Worm (Caenorhabditis elegans): Measurements from ENCODE around the gene sqv-8.

The sqv-8 gene

ce11 chrII:9617039-9617901, 29.5 kb upstream of the sqv-8 start, which contains the start of gene hal-3 (continued):
- TF ChIP-seq lin-29 (GFP tag; IDR thresholded peaks at IDR 0.05) (no peak), lsy-2 (tag; optimal IDR thresholded peaks at IDR 0.05) (no peak), skn-1 (tag; optimal IDR thresholded peaks at IDR 0.05) (no peak), lin-1 (GFP tag; IDR thresholded peaks at IDR 0.05) (no peak; the same call in none of the 2 replicates), vab-7 (GFP tag; IDR thresholded peaks at IDR 0.05) (no peak), zip-2 (tag; optimal IDR thresholded peaks at IDR 0.05) (no peak), zip-11 (GFP tag; IDR thresholded peaks at IDR 0.05) (no peak)

- TF ChIP-seq duxl-1 (tag; optimal IDR thresholded peaks at IDR 0.05; ENCODE audit: poor library complexity) (peak; percentile 10), lin-15B (tag; optimal IDR thresholded peaks at IDR 0.05) (peak; percentile 12), fos-1 (tag; optimal IDR thresholded peaks at IDR 0.05) (peak; percentile 27), mdt-29 (GFP tag; IDR thresholded peaks at IDR 0.05) (no peak), mxl-3 (GFP tag; optimal IDR thresholded peaks at IDR 0.05) (no peak), aha-1 (tag) (peak; percentile 76), dmd-6 (GFP tag; IDR thresholded peaks at IDR 0.05) (peak; percentile 19; the same call in 1 of the 2 replicates), gei-8 (GFP tag; optimal IDR thresholded peaks at IDR 0.05) (no peak), ceh-44 (GFP tag; IDR thresholded peaks at IDR 0.05) (0 out of 2 replicates have a peak, but pooled peaks have one; percentile 7)
Observed at ce11 chrII:9617902-9618245, 28.9 kb upstream of the sqv-8 start.

- no peak for TF ChIP-seq nhr-28 (tag; optimal IDR thresholded peaks at IDR 0.05)
- TF ChIP-seq lim-7 (GFP tag; IDR thresholded peaks at IDR 0.05): peak; percentile 31; the same call in 1 of the 2 replicates
- TF ChIP-seq zfp-3 (GFP tag; conservative IDR thresholded peaks at IDR 0.05): no peak
- no peak for TF ChIP-seq Y48G9A.11 (GFP tag; IDR thresholded peaks at IDR 0.05)
- TF ChIP-seq ceh-82 (tag; optimal IDR thresholded peaks at IDR 0.05): no peak
- no peak for TF ChIP-seq lsy-2 (tag; optimal IDR thresholded peaks at IDR 0.05)
- TF ChIP-seq F10B5.3 (tag; optimal IDR thresholded peaks at IDR 0.05): no peak
- TF ChIP-seq ZK546.5 (tag; optimal IDR thresholded peaks at IDR 0.05): no peak
- TF ChIP-seq Y75B8A.6 (GFP tag; IDR thresholded peaks at IDR 0.05): 0 out of 2 replicates have a peak, but pooled peaks have one; percentile 32
- TF ChIP-seq nhr-76 (tag; optimal IDR thresholded peaks at IDR 0.05): no peak
Observed at ce11 chrII:9618759-9619158, 28.0 kb upstream of the sqv-8 start.

- no peak for TF ChIP-seq fos-1 (tag; optimal IDR thresholded peaks at IDR 0.05)
- TF ChIP-seq mdl-1 (tag; optimal IDR thresholded peaks at IDR 0.05): peak in 1 of 2 experiments; percentile 74
- peak; percentile 33 for TF ChIP-seq T26A8.4 (GFP tag; IDR thresholded peaks at IDR 0.05)
- TF ChIP-seq nhr-28 (tag; optimal IDR thresholded peaks at IDR 0.05): peak; percentile 93
- no peak for TF ChIP-seq Y75B8A.6 (GFP tag; IDR thresholded peaks at IDR 0.05)
- TF ChIP-seq vab-7 (GFP tag; IDR thresholded peaks at IDR 0.05): no peak
- peak; percentile 2 for TF ChIP-seq ama-1 (optimal IDR thresholded peaks at IDR 0.05)
- TF ChIP-seq nhr-77 (tag; optimal IDR thresholded peaks at IDR 0.05): peak; percentile 3
- no peak for TF ChIP-seq arid-1 (GFP tag; conservative IDR thresholded peaks at IDR 0.05)
- peak; percentile 94 for TF ChIP-seq mxl-3 (GFP tag; optimal IDR thresholded peaks at IDR 0.05)
- peak; percentile 66 for TF ChIP-seq pha-4 (GFP tag; IDR thresholded peaks at IDR 0.05)
- peak; percentile 18 for TF ChIP-seq pha-4 (tag; optimal IDR thresholded peaks at IDR 0.05)
- peak; percentile 79 for TF ChIP-seq nhr-11 (tag; optimal IDR thresholded peaks at IDR 0.05)
- TF ChIP-seq mxl-2 (GFP tag; conservative IDR thresholded peaks at IDR 0.05): 0 out of 2 replicates have a peak, but pooled peaks have one; percentile 33
- peak; percentile 45 to 48 for TF ChIP-seq lsy-2 (tag; optimal IDR thresholded peaks at IDR 0.05)
- peak; percentile 76 for TF ChIP-seq aha-1 (tag)
- no peak for TF ChIP-seq aly-2 (tag; optimal IDR thresholded peaks at IDR 0.05)
- no peak for TF ChIP-seq lin-13 (GFP tag; optimal IDR thresholded peaks at IDR 0.05)
- TF ChIP-seq unc-39 (tag; optimal IDR thresholded peaks at IDR 0.05): no peak
- peak; percentile 39 for TF ChIP-seq mes-2 (tag; optimal IDR thresholded peaks at IDR 0.05; ENCODE audit: poor library complexity, severe bottlenecking)
- no peak for TF ChIP-seq daf-16 (GFP tag; optimal IDR thresholded peaks at IDR 0.05)
- TF ChIP-seq daf-16 (tag; optimal IDR thresholded peaks at IDR 0.05): peak; percentile 68
- TF ChIP-seq dve-1 (tag; optimal IDR thresholded peaks at IDR 0.05; ENCODE audit: insufficient read depth): peak; percentile 66
- TF ChIP-seq sdz-12 (GFP tag; optimal IDR thresholded peaks at IDR 0.05): no peak
- TF ChIP-seq mep-1 (tag; optimal IDR thresholded peaks at IDR 0.05): peak; percentile 75
- peak; percentile 44; the same call in 1 of the 2 replicates for TF ChIP-seq madf-9 (GFP tag; conservative IDR thresholded peaks at IDR 0.05)
- TF ChIP-seq spr-1 (tag; optimal IDR thresholded peaks at IDR 0.05): peak; percentile 24
Observed at ce11 chrII:9619402-9619862, 27.3 kb upstream of the sqv-8 start.
